Fruit fly (Drosophila melanogaster) whole organism, pupa: ENCODE measurements around the gene CG44090.

ENCODE experiments used
- CG13204 ChIP-seq: fragments of 200-800 bp; sonication (Bioruptor generic); optimal IDR thresholded peaks from 2 replicates; lab custom pipeline; 2018; ENCODE audit warnings: missing biosample characterization, mild to moderate bottlenecking, missing genetic modification characterization, moderate library complexity
- CG17806 ChIP-seq: fragments of 200-800 bp; sonication (Bioruptor generic); optimal IDR thresholded peaks from 2 replicates; lab custom pipeline; 2018; ENCODE audit warnings: missing biosample characterization, mild to moderate bottlenecking, missing genetic modification characterization, moderate library complexity
- CG34367 ChIP-seq: fragments of 200-800 bp; sonication (Bioruptor generic); optimal IDR thresholded peaks from 2 replicates; lab custom pipeline; 2018; ENCODE audit warnings: missing biosample characterization, mild to moderate bottlenecking, missing genetic modification characterization
- CG8159 ChIP-seq: fragments of 200-800 bp; sonication (Bioruptor generic); optimal IDR thresholded peaks from 3 replicates; lab custom pipeline; 2018; ENCODE audit warnings: missing biosample characterization, mild to moderate bottlenecking, missing genetic modification characterization, moderate library complexity
- D1 ChIP-seq: fragments of 200-800 bp; sonication (Bioruptor generic); optimal IDR thresholded peaks from 2 replicates; lab custom pipeline; 2018; ENCODE audit warnings: missing biosample characterization, mild to moderate bottlenecking, missing genetic modification characterization, moderate library complexity
- EcR ChIP-seq: fragments of 200-800 bp; sonication (Bioruptor generic); optimal IDR thresholded peaks from 3 replicates; lab custom pipeline; 2019; ENCODE audit warnings: missing biosample characterization, missing genetic modification characterization, mild to moderate bottlenecking, moderate library complexity, missing genetic modification reagents
- Pif1B ChIP-seq: fragments of 200-800 bp; sonication (Bioruptor generic); optimal IDR thresholded peaks from 3 replicates; lab custom pipeline; 2016; ENCODE audit warnings: missing biosample characterization, missing genetic modification characterization
- Snoo ChIP-seq: fragments of 200-800 bp; sonication (Bioruptor generic); optimal IDR thresholded peaks from 3 replicates; lab custom pipeline; 2017; ENCODE audit warnings: missing biosample characterization, mild to moderate bottlenecking, missing genetic modification characterization, inconsistent platforms

DNA sequence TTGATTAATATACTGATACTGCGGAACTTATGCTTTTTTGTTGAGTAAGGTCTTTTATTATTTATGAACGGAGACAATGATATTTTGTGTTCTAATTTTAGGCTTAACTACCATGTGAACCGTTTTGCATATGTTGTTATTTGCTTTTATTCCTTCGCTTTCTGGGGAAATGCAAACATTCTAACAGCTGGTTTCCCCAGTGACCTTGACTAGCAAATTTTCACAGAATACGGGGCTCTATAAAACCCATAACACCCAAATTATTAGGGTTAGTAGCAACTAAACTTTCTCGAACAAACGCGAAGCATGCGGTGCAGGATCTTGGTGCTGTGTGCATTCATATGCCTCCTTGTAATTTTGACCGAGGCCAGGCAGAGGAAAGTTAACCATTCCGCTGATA lies 26.7 kb downstream of the CG44090 start, which contains the start of gene CG17283:
- TF ChIP-seq CG17806 (no peak), CG13204 (no peak), Pif1B (GFP tag; lab: Kevin White, UChicago) (no peak), D1 (no peak), CG8159 (tag; lab: Kevin White, UChicago) (no peak), Snoo (tag; lab: Kevin White, UChicago) (no peak), EcR (no peak), CG34367 (no peak)
